Worm (Caenorhabditis elegans) whole organism, dauer: ENCODE results near the gene H41C03.3.

ENCODE experiments used
- unc-62 ChIP-seq: sonication (generic microtip); optimal IDR thresholded peaks from 2 replicates; lab custom pipeline; 2017; ENCODE audit warnings: missing biosample characterization, missing genetic modification reagents, missing genetic modification characterization

Gene H41C03.3

ce11 chrII:5831373-5831772 lies 14.2 kb upstream of the H41C03.3 start:
- no peak for TF ChIP-seq unc-62 (GFP tag; lab: Kevin White, UChicago)

- TF ChIP-seq unc-62 (GFP tag; lab: Kevin White, UChicago) = no peak
Observed at ce11 chrII:5833136-5833535, 12.4 kb upstream of the H41C03.3 start, which contains the start of gene gtap-1. Gene gtap-1 (minus strand): TSS chrII:5833236.

- no peak for TF ChIP-seq unc-62 (GFP tag; lab: Kevin White, UChicago)
Observed at ce11 chrII:5835146-5835545, 10.4 kb upstream of the H41C03.3 start.

ce11 chrII:5836153-5836719 lies 9.3 kb upstream of the H41C03.3 start, which contains the start of gene fzo-1:
Gene fzo-1 (minus strand): TSS chrII:5836203.
- TF ChIP-seq unc-62 (GFP tag; lab: Kevin White, UChicago) = no peak

- TF ChIP-seq unc-62 (GFP tag; lab: Kevin White, UChicago) = no peak
Observed at ce11 chrII:5838453-5838852, 7.1 kb upstream of the H41C03.3 start, which contains the start of gene ZK1248.15. Gene ZK1248.15 (minus strand): TSS chrII:5838553.

ce11 chrII:5839227-5839626 lies 6.3 kb upstream of the H41C03.3 start, which contains the start of gene ZK1248.19:
Gene ZK1248.19 (minus strand): TSS chrII:5839414.
- TF ChIP-seq unc-62 (GFP tag; lab: Kevin White, UChicago) = no peak

DNA sequence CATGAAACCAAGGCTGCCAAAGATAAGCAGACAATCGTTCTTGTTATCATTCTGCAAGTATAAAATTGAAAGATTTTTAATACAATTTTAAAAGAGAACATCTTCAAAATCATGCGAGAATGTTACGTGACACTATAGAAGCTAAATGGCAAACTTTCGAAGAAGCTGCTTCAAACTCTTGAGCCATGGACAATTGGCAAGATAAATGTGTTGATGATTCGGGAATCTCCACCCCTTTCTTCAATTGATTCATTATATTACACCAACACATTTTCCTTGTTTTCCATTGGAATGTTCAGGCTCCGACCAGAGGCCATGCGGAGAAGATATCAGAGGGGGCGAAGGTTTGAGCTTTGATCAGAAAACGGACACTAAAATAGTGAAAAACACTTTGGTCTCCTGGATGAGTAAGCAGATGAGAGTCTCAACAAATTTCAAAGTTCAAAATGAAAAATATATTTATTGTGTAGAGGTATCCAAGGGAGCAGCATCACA lies 4.5 kb upstream of the H41C03.3 start, which contains the start of gene lec-5:
TSS of gene lec-5 (minus strand) at position 51 of the 495 bp plus-strand sequence.
- TF ChIP-seq unc-62 (GFP tag; lab: Kevin White, UChicago) = no peak

DNA sequence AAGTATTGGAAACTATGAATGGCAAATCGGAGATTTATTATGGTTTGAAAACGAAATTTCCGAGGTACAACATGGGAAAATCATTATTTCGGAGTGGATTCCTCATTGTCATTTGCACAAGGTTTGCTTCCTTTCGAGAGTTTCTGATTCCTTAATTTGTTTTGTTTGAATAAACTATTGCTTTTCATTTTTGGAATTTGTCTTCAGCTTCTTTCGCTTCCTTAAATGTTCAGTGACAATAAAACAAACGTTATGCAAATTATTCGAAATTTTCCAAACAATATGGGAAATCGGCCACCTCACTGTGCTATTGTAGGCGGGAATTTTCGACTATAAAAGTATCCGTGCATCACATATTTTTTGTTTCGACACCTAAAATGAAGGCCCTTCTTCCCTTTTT lies 3.7 kb upstream of the H41C03.3 start, which contains the start of gene nep-25:
TSS of gene nep-25 (plus strand) at position 375 of the 400 bp plus-strand sequence.
- TF ChIP-seq unc-62 (GFP tag; lab: Kevin White, UChicago) = no peak

- TF ChIP-seq unc-62 (GFP tag; lab: Kevin White, UChicago) = peak; percentile 52
Observed at ce11 chrII:5844694-5845129, 865 bp upstream of the H41C03.3 start.

- no peak for TF ChIP-seq unc-62 (GFP tag; lab: Kevin White, UChicago)
Observed at ce11 chrII:5846181-5846580, 604 bp downstream of the H41C03.3 start.

DNA sequence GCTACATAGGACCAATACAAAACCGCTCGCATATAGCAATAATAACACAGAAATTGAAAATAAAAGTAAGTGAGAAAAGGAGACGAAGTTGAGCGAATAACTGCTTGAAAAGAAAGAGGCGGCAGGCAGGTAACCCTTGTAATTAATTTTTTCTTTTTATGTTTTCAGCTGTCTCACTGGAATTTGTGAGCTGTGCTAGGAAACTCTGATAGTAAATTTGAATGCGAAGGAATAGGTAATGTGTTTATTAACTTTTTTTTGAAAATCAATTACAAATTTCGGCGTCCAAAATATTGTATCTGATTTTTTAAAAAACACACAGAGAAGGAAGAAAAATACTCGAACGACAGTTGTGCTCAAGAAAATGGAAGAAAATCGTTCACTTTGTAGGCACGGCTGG lies 6.4 kb downstream of the H41C03.3 start, which contains the start of gene H41C03.2:
TSS of gene H41C03.2 (minus strand) at position 101 of the 400 bp plus-strand sequence.
- no peak for TF ChIP-seq unc-62 (GFP tag; lab: Kevin White, UChicago)

ce11 chrII:5853261-5853660 lies 7.7 kb downstream of the H41C03.3 start:
- no peak for TF ChIP-seq unc-62 (GFP tag; lab: Kevin White, UChicago)

DNA sequence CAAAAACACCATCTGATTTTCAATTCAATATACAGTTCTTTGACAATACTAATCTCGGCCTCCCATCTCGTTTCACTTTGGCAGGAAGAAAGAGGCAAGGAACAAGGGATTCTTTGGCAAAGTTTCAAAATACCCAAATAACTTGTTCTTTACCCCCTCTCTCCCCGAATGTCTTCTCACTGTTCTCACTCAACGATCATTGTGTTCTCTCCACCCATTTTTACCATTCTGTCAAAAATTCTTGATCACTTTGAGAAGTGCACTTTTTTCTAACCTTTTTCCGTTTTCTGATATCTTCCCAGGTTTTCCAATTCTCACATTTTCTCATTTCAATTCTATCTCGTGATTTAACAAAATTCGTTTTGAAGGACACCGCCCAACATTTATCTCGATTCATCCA lies 8.5 kb downstream of the H41C03.3 start, which contains the start of gene H41C03.1:
TSS of gene H41C03.1 (plus strand) at position 301 of the 400 bp plus-strand sequence.
- no peak for TF ChIP-seq unc-62 (GFP tag; lab: Kevin White, UChicago)

ce11 chrII:5858322-5858721 lies 12.7 kb downstream of the H41C03.3 start, which contains the start of gene F55C12.4:
Gene F55C12.4 (minus strand): TSS chrII:5858422.
- TF ChIP-seq unc-62 (GFP tag; lab: Kevin White, UChicago) = no peak

ce11 chrII:5860621-5861020 lies 15.0 kb downstream of the H41C03.3 start:
- no peak for TF ChIP-seq unc-62 (GFP tag; lab: Kevin White, UChicago)

DNA sequence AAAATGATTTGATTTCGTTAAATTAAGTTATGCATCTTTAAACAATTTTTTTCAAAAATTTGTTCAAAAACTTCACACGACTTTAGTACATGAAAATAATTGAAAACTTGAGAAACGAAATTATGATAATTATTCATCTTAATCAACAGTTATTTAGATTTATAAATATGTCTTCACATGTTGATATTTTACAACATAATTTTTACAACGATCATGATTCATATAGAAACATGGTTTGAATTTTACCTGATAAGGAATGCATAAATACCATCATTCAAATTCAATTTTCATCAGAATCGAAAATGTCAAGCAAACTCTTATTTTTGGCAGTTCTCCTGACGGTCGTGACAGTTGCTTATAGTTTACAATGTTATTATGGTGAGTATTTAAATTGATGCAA lies 18.3 kb downstream of the H41C03.3 start, which contains the start of gene tag-234:
TSS of gene tag-234 (plus strand) at position 301 of the 400 bp plus-strand sequence.
- no peak for TF ChIP-seq unc-62 (GFP tag; lab: Kevin White, UChicago)
